Worm (Caenorhabditis elegans): Measurements from ENCODE around the gene K09A11.1.

Gene K09A11.1

DNA sequence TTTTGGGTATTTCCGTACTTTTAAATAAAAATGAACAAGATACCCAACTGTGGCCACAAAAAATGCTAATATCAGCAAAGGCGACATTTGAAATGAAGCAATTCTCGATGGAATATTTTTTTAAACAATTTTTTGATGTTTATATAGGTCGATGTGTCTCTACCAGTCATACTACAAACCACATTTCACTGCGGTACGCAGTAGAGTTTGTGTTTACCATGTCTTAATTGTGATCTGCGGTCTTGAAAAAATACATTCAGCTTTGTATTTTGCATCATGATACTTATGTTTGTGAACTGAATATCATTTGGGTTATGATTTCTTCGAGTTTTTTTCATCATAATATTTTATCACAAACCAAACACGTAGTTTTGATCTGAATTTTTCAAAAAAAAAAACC, 21.8 kb downstream of the K09A11.1 start, which contains the start of gene cyp-14A4:
cyp-14A4 (minus strand) TSS at position 107 of the 400 bp plus-strand sequence.
- TF ChIP-seq athp-1 (tag; optimal IDR thresholded peaks at IDR 0.05), result no peak
- no peak for TF ChIP-seq F52B5.7 (tag; optimal IDR thresholded peaks at IDR 0.05)
- TF ChIP-seq nfyb-1 (GFP tag; IDR thresholded peaks at IDR 0.05), result no peak
- TF ChIP-seq egl-18 (GFP tag; IDR thresholded peaks at IDR 0.05), result no peak
- TF ChIP-seq atf-7 (tag; optimal IDR thresholded peaks at IDR 0.05), result no peak
- no peak for TF ChIP-seq madf-3 (GFP tag; IDR thresholded peaks at IDR 0.05)
- TF ChIP-seq attf-3 (GFP tag; conservative IDR thresholded peaks at IDR 0.05), result no peak
- TF ChIP-seq Y56A3A.18 (GFP tag; IDR thresholded peaks at IDR 0.05), result no peak
- no peak for TF ChIP-seq bed-1 (GFP tag; IDR thresholded peaks at IDR 0.05)
- TF ChIP-seq egrh-3 (GFP tag; IDR thresholded peaks at IDR 0.05), result no peak
- TF ChIP-seq ekl-4 (GFP tag; IDR thresholded peaks at IDR 0.05), result no peak

DNA sequence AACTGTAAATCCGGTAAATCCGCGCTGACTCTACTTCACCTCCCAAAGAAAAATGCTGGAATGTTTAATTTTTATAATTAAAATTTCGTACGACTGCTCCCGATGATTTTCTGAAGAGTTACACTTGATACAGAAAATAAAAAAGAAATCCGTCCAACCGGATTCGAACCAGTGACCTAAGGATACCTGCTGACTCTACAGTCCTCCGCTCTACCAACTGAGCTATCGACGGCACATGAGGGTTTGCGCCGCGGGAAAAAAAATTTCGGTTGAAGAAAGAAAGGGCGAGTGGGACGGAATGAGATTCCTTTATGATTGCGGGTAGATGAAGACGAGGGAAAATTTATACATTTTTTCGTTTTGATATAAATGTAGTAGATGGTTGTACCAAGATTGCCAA, 22.3 kb downstream of the K09A11.1 start:
- TF ChIP-seq rec-8 (tag; optimal IDR thresholded peaks at IDR 0.05), result peak; percentile 32 to 46
- peak; percentile 44; the same call in 1 of the 2 replicates for TF ChIP-seq hmg-1.2 (GFP tag; IDR thresholded peaks at IDR 0.05)
- peak in 1 of 2 experiments; percentile 7 for TF ChIP-seq let-607 (tag; optimal IDR thresholded peaks at IDR 0.05)
- peak; percentile 45 for TF ChIP-seq snpc-1.3 (tag; optimal IDR thresholded peaks at IDR 0.05; ENCODE audit: insufficient read depth)
- TF ChIP-seq ztf-3 (GFP tag; optimal IDR thresholded peaks at IDR 0.05), result no peak
- TF ChIP-seq him-1 (tag; optimal IDR thresholded peaks at IDR 0.05), result peak; percentile 65
- TF ChIP-seq die-1 (tag; optimal IDR thresholded peaks at IDR 0.05), result peak; percentile 76
- TF ChIP-seq F39B2.1 (GFP tag; IDR thresholded peaks at IDR 0.05), result no peak
- no peak for TF ChIP-seq fkh-3 (tag; optimal IDR thresholded peaks at IDR 0.05)
- no peak for TF ChIP-seq attf-5 (GFP tag; optimal IDR thresholded peaks at IDR 0.05)
- no peak for TF ChIP-seq ceh-79 (tag; optimal IDR thresholded peaks at IDR 0.05)
- peak; percentile 64 for TF ChIP-seq nfyb-1 (GFP tag; IDR thresholded peaks at IDR 0.05)
- TF ChIP-seq nhr-120 (GFP tag; IDR thresholded peaks at IDR 0.05), result 0 out of 2 replicates have a peak, but pooled peaks have one; percentile 50
- no peak for TF ChIP-seq C17E4.6 (GFP tag; IDR thresholded peaks at IDR 0.05)
- TF ChIP-seq sdz-38 (tag; optimal IDR thresholded peaks at IDR 0.05), result no peak
- no peak for TF ChIP-seq nhr-80 (tag; optimal IDR thresholded peaks at IDR 0.05)
- peak; percentile 87 for TF ChIP-seq lin-26 (GFP tag; IDR thresholded peaks at IDR 0.05)
- peak; percentile 19; the same call in 1 of the 2 replicates for TF ChIP-seq madf-6 (GFP tag; IDR thresholded peaks at IDR 0.05)
- peak; percentile 50 for TF ChIP-seq snpc-3.4 (tag; optimal IDR thresholded peaks at IDR 0.05)
- no peak for TF ChIP-seq atf-7 (tag; optimal IDR thresholded peaks at IDR 0.05)
- TF ChIP-seq ztf-18 (tag; optimal IDR thresholded peaks at IDR 0.05), result peak; percentile 40
- TF ChIP-seq tlf-1 (GFP tag; optimal IDR thresholded peaks at IDR 0.05), result no peak
- peak; percentile 40; the same call in 1 of the 2 replicates for TF ChIP-seq dox-1 (GFP tag; IDR thresholded peaks at IDR 0.05)
- TF ChIP-seq madf-10 (tag; optimal IDR thresholded peaks at IDR 0.05), result no peak
- TF ChIP-seq hrde-1 (tag; optimal IDR thresholded peaks at IDR 0.05; ENCODE audit: borderline replicate concordance), result peak; percentile 3
- TF ChIP-seq bed-2 (GFP tag; IDR thresholded peaks at IDR 0.05), result no peak
- 0 out of 2 replicates have a peak, but pooled peaks have one; percentile 73 for TF ChIP-seq ztf-25 (GFP tag; IDR thresholded peaks at IDR 0.05)
- no peak for TF ChIP-seq F33H1.4 (GFP tag; IDR thresholded peaks at IDR 0.05)
- TF ChIP-seq attf-6 (GFP tag; IDR thresholded peaks at IDR 0.05), result peak; percentile 65
- peak; percentile 80 for TF ChIP-seq B0261.1 (tag; optimal IDR thresholded peaks at IDR 0.05)
- TF ChIP-seq rpc-1 (optimal IDR thresholded peaks at IDR 0.05), result peak; percentile 75
- TF ChIP-seq rpc-1 (tag; optimal IDR thresholded peaks at IDR 0.05), result peak; percentile 90
- peak; percentile 62; the same call in 1 of the 2 replicates for TF ChIP-seq pbrm-1 (GFP tag; IDR thresholded peaks at IDR 0.05)
- no peak for TF ChIP-seq ccch-3 (GFP tag; optimal IDR thresholded peaks at IDR 0.05)
- TF ChIP-seq nhr-90 (tag; optimal IDR thresholded peaks at IDR 0.05), result peak; percentile 65
- TF ChIP-seq K12H6.12 (tag; optimal IDR thresholded peaks at IDR 0.05), result no peak
- TF ChIP-seq unc-62 (GFP tag; optimal IDR thresholded peaks at IDR 0.05), result no peak
- TF ChIP-seq nhr-179 (tag; optimal IDR thresholded peaks at IDR 0.05), result peak; percentile 16

Measured in whole organism, young adult.